Fruit fly (Drosophila melanogaster): ENCODE measurements around the gene Mettl3.

The Mettl3 gene

DNA sequence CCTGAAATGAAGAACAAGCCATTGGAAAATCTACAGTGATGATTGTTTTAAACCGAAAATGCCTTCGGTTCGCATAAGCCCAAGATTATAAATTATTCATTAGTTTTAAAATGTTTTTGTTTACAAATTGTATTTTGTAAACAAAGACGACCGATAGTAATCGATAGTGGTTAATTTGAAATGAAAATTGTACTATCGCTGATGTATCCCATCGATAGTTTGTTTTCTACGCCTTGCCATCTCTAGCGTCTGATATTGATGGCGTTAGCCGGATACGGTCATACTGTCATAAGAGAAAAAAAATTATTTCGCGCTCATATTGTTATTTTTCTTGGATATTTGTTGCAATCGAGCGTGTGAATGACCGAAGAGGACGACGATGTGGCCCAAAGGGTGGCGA lies 26.1 kb downstream of the Mettl3 start, which contains the start of gene SMC1 (continued):
- TF ChIP-seq CG6791 (GFP tag; IDR thresholded peaks at IDR 0.05; ENCODE audit: partially characterized antibody) (peak; percentile 100), Adf1 (GFP tag; IDR thresholded peaks at IDR 0.05) (no peak), HLHmδ (GFP tag; optimal IDR thresholded peaks at IDR 0.05) (no peak), NC2α (GFP tag; optimal IDR thresholded peaks at IDR 0.05) (no peak), CG12299 (tag; optimal IDR thresholded peaks at IDR 0.05) (no peak), HLH3B (GFP tag; IDR thresholded peaks at IDR 0.05) (no peak), Dip2 (GFP tag; IDR thresholded peaks at IDR 0.05) (no peak), eyg (GFP tag; optimal IDR thresholded peaks at IDR 0.05) (peak; percentile 51), CG9932 (GFP tag; IDR thresholded peaks at IDR 0.05) (no peak), ham (GFP tag; IDR thresholded peaks at IDR 0.05) (no peak), btn (GFP tag; optimal IDR thresholded peaks at IDR 0.05) (no peak), CG10267 (tag; optimal IDR thresholded peaks at IDR 0.05) (peak; percentile 56), CG10366 (GFP tag; IDR thresholded peaks at IDR 0.05) (no peak), CG10147 (GFP tag; optimal IDR thresholded peaks at IDR 0.05) (peak; percentile 58), fd3F (GFP tag; optimal IDR thresholded peaks at IDR 0.05) (peak; percentile 24), gsb (GFP tag; IDR thresholded peaks at IDR 0.05) (no peak), dimm (GFP tag; IDR thresholded peaks at IDR 0.05) (no peak), CG9215 (GFP tag; IDR thresholded peaks at IDR 0.05) (no peak), Myb (GFP tag; optimal IDR thresholded peaks at IDR 0.05) (peak; percentile 68), crol (GFP tag; IDR thresholded peaks at IDR 0.05) (no peak), ci (GFP tag; IDR thresholded peaks at IDR 0.05) (no peak), Dref (GFP tag; IDR thresholded peaks at IDR 0.05) (peak; percentile 96), CG11504 (tag; optimal IDR thresholded peaks at IDR 0.05) (no peak), ERR (GFP tag; optimal IDR thresholded peaks at IDR 0.05) (peak; percentile 92), sd (tag; optimal IDR thresholded peaks at IDR 0.05) (no peak), chinmo (GFP tag; IDR thresholded peaks at IDR 0.05; ENCODE audit: partially characterized antibody) (peak; percentile 100), CG14965 (GFP tag; optimal IDR thresholded peaks at IDR 0.05; ENCODE audit: borderline replicate concordance) (no peak), ap (GFP tag; IDR thresholded peaks at IDR 0.05) (no peak), Gsc (GFP tag; IDR thresholded peaks at IDR 0.05) (no peak), CG12942 (GFP tag; optimal IDR thresholded peaks at IDR 0.05) (peak; percentile 9), corto (GFP tag; optimal IDR thresholded peaks at IDR 0.05) (no peak), CG6813 (GFP tag; optimal IDR thresholded peaks at IDR 0.05) (no peak), Eip74EF (GFP tag; optimal IDR thresholded peaks at IDR 0.05) (no peak), CG8290 (GFP tag; optimal IDR thresholded peaks at IDR 0.05) (peak; percentile 51), CG8290 (tag; optimal IDR thresholded peaks at IDR 0.05) (peak in 1 of 2 experiments; percentile 83), bigmax (GFP tag; optimal IDR thresholded peaks at IDR 0.05) (peak; percentile 19), zen (tag; optimal IDR thresholded peaks at IDR 0.05) (peak; percentile 44), pita (GFP tag; optimal IDR thresholded peaks at IDR 0.05) (no peak), chm (GFP tag; IDR thresholded peaks at IDR 0.05) (no peak), CG11560 (tag; IDR thresholded peaks at IDR 0.05) (peak; percentile 19; the same call in 1 of the 3 replicates), gro (GFP tag; optimal IDR thresholded peaks at IDR 0.05) (peak; percentile 85), CG17802 (tag; optimal IDR thresholded peaks at IDR 0.05) (no peak), CG1792 (GFP tag; optimal IDR thresholded peaks at IDR 0.05) (no peak), YL-1 (GFP tag; optimal IDR thresholded peaks at IDR 0.05) (peak; percentile 90), fru (optimal IDR thresholded peaks at IDR 0.05) (no peak), seq (GFP tag; IDR thresholded peaks at IDR 0.05) (no peak), luna (GFP tag; optimal IDR thresholded peaks at IDR 0.05) (peak; percentile 13), ac (GFP tag; optimal IDR thresholded peaks at IDR 0.05) (no peak), crp (GFP tag; optimal IDR thresholded peaks at IDR 0.05) (peak in 1 of 2 experiments; percentile 25), pnt (GFP tag; optimal IDR thresholded peaks at IDR 0.05) (no peak), Taf1 (GFP tag; IDR thresholded peaks at IDR 0.05) (no peak), Jarid2 (GFP tag; optimal IDR thresholded peaks at IDR 0.05) (no peak), dan (GFP tag; IDR thresholded peaks at IDR 0.05) (no peak)

Measured in whole organism, embryonic.